Worm (Caenorhabditis elegans): ENCODE results near the gene F48A11.4.

ce11 chrII:178146-178545, 38.3 kb downstream of the F48A11.4 start:
- TF ChIP-seq him-1 (tag; optimal IDR thresholded peaks at IDR 0.05) (no peak), W03F9.2 (tag; optimal IDR thresholded peaks at IDR 0.05) (no peak), dao-5 (tag; optimal IDR thresholded peaks at IDR 0.05) (no peak)

Data from whole organism, L4/young adult.